Worm (Caenorhabditis elegans): ENCODE measurements around the gene grl-15.
A peak's percentile ranks its signal among the peaks of the same experiment; 100 is the strongest.

The grl-15 gene

DNA sequence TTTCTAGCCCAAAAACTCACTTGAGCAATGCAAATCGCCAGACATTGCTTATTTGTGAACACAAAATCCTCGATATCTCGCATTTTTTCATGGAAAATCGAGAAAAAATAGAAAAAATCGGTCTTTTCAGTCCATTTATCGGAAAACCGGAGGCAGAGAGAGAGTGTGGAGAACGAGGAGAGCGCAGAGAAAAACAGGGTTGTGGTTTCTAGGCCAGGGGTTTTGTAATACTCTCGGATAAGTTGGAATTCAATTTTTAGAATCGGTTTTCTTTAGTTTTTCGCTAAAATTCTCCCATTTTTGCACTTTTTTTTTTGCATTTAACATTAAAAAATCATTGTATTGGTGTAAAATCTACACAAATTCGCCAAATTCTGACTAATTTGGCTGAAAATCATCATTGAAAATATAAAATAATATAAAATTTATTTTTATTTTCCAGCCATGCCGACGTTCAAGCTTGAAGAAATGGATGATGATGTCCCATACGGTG, 37.8 kb upstream of the grl-15 start, which contains the start of the genes Y75B8A.24 and Y75B8A.25 (continued):
- TF ChIP-seq vab-7 (GFP tag; IDR thresholded peaks at IDR 0.05) (no peak), attf-4 (tag; optimal IDR thresholded peaks at IDR 0.05) (no peak), daf-12 (tag; optimal IDR thresholded peaks at IDR 0.05) (no peak), unc-39 (tag; optimal IDR thresholded peaks at IDR 0.05) (no peak), hmg-1.1 (GFP tag; IDR thresholded peaks at IDR 0.05) (peak; percentile 21; the same call in 1 of the 2 replicates), set-16 (GFP tag; IDR thresholded peaks at IDR 0.05) (no peak), hlh-30 (tag; optimal IDR thresholded peaks at IDR 0.05; ENCODE audit: insufficient read depth) (peak; percentile 7), nhr-237 (tag; optimal IDR thresholded peaks at IDR 0.05) (no peak), nhr-77 (tag; optimal IDR thresholded peaks at IDR 0.05) (no peak), cey-2 (tag; optimal IDR thresholded peaks at IDR 0.05; ENCODE audit: borderline replicate concordance, insufficient read depth) (no peak), skn-1 (tag; optimal IDR thresholded peaks at IDR 0.05) (no peak), madf-9 (GFP tag; conservative IDR thresholded peaks at IDR 0.05) (no peak), mep-1 (tag; optimal IDR thresholded peaks at IDR 0.05) (peak; percentile 26), ceh-82 (tag; optimal IDR thresholded peaks at IDR 0.05) (no peak), unc-62 (GFP tag; optimal IDR thresholded peaks at IDR 0.05 in 1 of 2) (peak in 1 of 2 experiments; percentile 38), unc-62 (tag; optimal IDR thresholded peaks at IDR 0.05) (no peak), lin-38 (GFP tag; IDR thresholded peaks at IDR 0.05) (peak; percentile 78), F37D6.2 (tag; optimal IDR thresholded peaks at IDR 0.05) (no peak), tra-1 (GFP tag; IDR thresholded peaks at IDR 0.05) (0 out of 2 replicates have a peak, but pooled peaks have one; percentile 46), lin-29 (GFP tag; IDR thresholded peaks at IDR 0.05) (no peak), spr-1 (tag; optimal IDR thresholded peaks at IDR 0.05) (no peak), mdt-29 (GFP tag; IDR thresholded peaks at IDR 0.05) (no peak), unc-130 (GFP tag; optimal IDR thresholded peaks at IDR 0.05) (peak; percentile 66), rbr-2 (tag; optimal IDR thresholded peaks at IDR 0.05) (peak; percentile 20), F44E2.7 (GFP tag; IDR thresholded peaks at IDR 0.05) (no peak)

DNA sequence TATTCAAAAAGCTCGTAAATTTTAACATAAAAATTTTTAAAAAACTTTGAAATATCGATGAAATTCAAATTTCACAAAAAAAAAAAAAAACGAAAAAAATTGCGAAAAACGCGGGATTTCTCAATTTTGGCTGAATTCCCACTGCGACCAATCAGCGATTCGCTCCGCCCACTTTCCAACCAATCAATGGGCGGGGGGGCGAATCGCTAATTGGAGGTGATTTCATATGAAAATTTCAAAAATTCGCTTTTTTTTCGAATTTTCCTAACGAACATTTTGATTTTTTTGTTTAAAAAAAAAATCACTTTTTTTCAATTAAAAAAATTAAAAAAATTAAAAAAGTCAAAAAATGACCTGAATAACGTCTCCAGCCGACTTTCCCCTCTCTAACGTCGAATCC, 34.6 kb upstream of the grl-15 start:
- TF ChIP-seq lim-7 (GFP tag; IDR thresholded peaks at IDR 0.05) (no peak), ctbp-1 (GFP tag; IDR thresholded peaks at IDR 0.05) (no peak), hmg-1.1 (GFP tag; IDR thresholded peaks at IDR 0.05) (no peak), ztf-7 (tag; optimal IDR thresholded peaks at IDR 0.05) (no peak), daf-16 (GFP tag; optimal IDR thresholded peaks at IDR 0.05) (no peak), daf-16 (tag; optimal IDR thresholded peaks at IDR 0.05) (no peak), ceh-62 (tag; optimal IDR thresholded peaks at IDR 0.05) (no peak), lin-15B (tag; optimal IDR thresholded peaks at IDR 0.05) (no peak), T26A8.4 (GFP tag; IDR thresholded peaks at IDR 0.05) (no peak), Y75B8A.6 (GFP tag; IDR thresholded peaks at IDR 0.05) (no peak), ceh-20 (GFP tag; IDR thresholded peaks at IDR 0.05) (no peak), lin-38 (GFP tag; IDR thresholded peaks at IDR 0.05) (no peak), ceh-44 (GFP tag; IDR thresholded peaks at IDR 0.05) (no peak)

DNA sequence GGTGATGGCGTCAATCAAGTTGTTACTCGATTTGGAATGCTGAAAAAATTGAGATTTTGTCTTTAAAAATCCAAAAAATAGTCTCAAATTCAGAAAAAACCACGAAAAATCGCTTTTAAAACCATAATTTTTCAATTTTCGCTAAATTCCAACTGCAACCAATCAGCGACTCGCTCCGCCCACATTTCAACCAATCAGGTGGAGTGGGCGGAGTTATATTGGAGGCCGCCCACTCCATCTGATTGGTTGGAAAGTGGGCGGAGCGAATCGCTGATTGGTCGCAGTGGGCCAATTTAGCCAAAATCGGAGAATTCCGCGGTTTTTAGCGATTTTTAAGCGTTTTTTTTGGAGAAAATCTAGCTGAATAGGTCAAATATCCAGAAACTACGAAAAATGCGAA, 34.0 kb upstream of the grl-15 start:
- TF ChIP-seq T20F7.1 (GFP tag; optimal IDR thresholded peaks at IDR 0.05) = no peak
- no peak for TF ChIP-seq lin-39 (tag; optimal IDR thresholded peaks at IDR 0.05)
- no peak for TF ChIP-seq mep-1 (tag; optimal IDR thresholded peaks at IDR 0.05)
- no peak for TF ChIP-seq unc-130 (GFP tag; optimal IDR thresholded peaks at IDR 0.05)
- TF ChIP-seq lir-3 (tag; optimal IDR thresholded peaks at IDR 0.05) = no peak
- TF ChIP-seq unc-62 (GFP tag; optimal IDR thresholded peaks at IDR 0.05 in 1 of 2) = no peak
- no peak for TF ChIP-seq unc-62 (tag; optimal IDR thresholded peaks at IDR 0.05)
- no peak for TF ChIP-seq set-16 (GFP tag; IDR thresholded peaks at IDR 0.05)
- no peak for TF ChIP-seq nhr-6 (tag; optimal IDR thresholded peaks at IDR 0.05)
- TF ChIP-seq ceh-28 (tag; optimal IDR thresholded peaks at IDR 0.05) = no peak
- no peak for TF ChIP-seq daf-12 (tag; optimal IDR thresholded peaks at IDR 0.05)
- no peak for TF ChIP-seq lin-1 (GFP tag; IDR thresholded peaks at IDR 0.05)
- TF ChIP-seq hlh-11 (tag; optimal IDR thresholded peaks at IDR 0.05) = no peak

Data from whole organism, L4 larva.